Fruit fly (Drosophila melanogaster) whole organism, embryonic: ENCODE measurements around the gene TBC1D16.

Experiments
- Aef1 ChIP-seq: fragments of 200-800 bp; sonication (Bioruptor generic); IDR thresholded peaks from 3 replicates; pipeline ENCODE4 v1.3.6; 2022; ENCODE audit warnings: missing biosample characterization, missing genetic modification characterization
- B-H1 ChIP-seq: fragments of 200-800 bp; sonication (Bioruptor generic); IDR thresholded peaks from 3 replicates; pipeline ENCODE4 v1.3.6; 2022; ENCODE audit warnings: missing biosample characterization, missing genetic modification characterization
- Blimp-1 ChIP-seq: fragments of 200-800 bp; sonication (Bioruptor generic); optimal IDR thresholded peaks from 3 replicates; lab custom pipeline; 2018; ENCODE audit warnings: missing biosample characterization, missing genetic modification characterization, mild to moderate bottlenecking, moderate library complexity, missing genetic modification reagents
- CG10147 ChIP-seq: fragments of 200-800 bp; sonication (Bioruptor generic); optimal IDR thresholded peaks from 2 replicates; lab custom pipeline; 2019; ENCODE audit warnings: missing biosample characterization, mild to moderate bottlenecking, missing genetic modification characterization, moderate library complexity
- CG10654 ChIP-seq: fragments of 200-800 bp; sonication (Bioruptor generic); optimal IDR thresholded peaks from 2 replicates; lab custom pipeline; 2016; ENCODE audit warnings: missing biosample characterization, missing genetic modification characterization
- CG11085 ChIP-seq: fragments of 200-800 bp; sonication (Bioruptor generic); IDR thresholded peaks from 2 replicates; pipeline ENCODE4 v1.3.6; 2022; ENCODE audit warnings: missing biosample characterization, missing genetic modification characterization
- CG11560 ChIP-seq: fragments of 200-800 bp; sonication (Bioruptor generic); IDR thresholded peaks from 3 replicates; pipeline ENCODE4 v1.3.6; 2022; ENCODE audit warnings: missing biosample characterization, missing genetic modification characterization
- CG12744 ChIP-seq: fragments of 200-800 bp; sonication (Bioruptor generic); optimal IDR thresholded peaks from 2 replicates; lab custom pipeline; 2016; ENCODE audit warnings: missing biosample characterization, missing genetic modification characterization
- CG13287 ChIP-seq: fragments of 200-800 bp; sonication (Bioruptor generic); IDR thresholded peaks from 2 replicates; pipeline ENCODE4 v1.3.6; 2022; ENCODE audit warnings: missing biosample characterization, missing genetic modification characterization; ENCODE audit not compliant: partially characterized antibody
- CG14667 ChIP-seq: fragments of 200-800 bp; sonication (Bioruptor generic); IDR thresholded peaks from 2 replicates; pipeline ENCODE4 v1.3.6; 2022; ENCODE audit warnings: missing biosample characterization, missing genetic modification characterization
- CG15601 ChIP-seq: fragments of 200-800 bp; sonication (Bioruptor generic); optimal IDR thresholded peaks from 3 replicates; lab custom pipeline; 2019; ENCODE audit warnings: missing biosample characterization, mild to moderate bottlenecking, missing genetic modification characterization, moderate library complexity
- CG1602 ChIP-seq: fragments of 200-800 bp; sonication (Bioruptor generic); optimal IDR thresholded peaks from 3 replicates; lab custom pipeline; 2016; ENCODE audit warnings: missing biosample characterization, missing genetic modification characterization
- CG17361 ChIP-seq: fragments of 200-800 bp; sonication (Bioruptor generic); IDR thresholded peaks from 3 replicates; pipeline ENCODE4 v1.3.6; 2022; ENCODE audit warnings: missing biosample characterization, missing genetic modification characterization
- CG17802 ChIP-seq: fragments of 200-800 bp; sonication (Bioruptor generic); optimal IDR thresholded peaks from 2 replicates; lab custom pipeline; 2018; ENCODE audit warnings: missing biosample characterization, mild to moderate bottlenecking, missing genetic modification characterization, moderate library complexity
- CG18764 ChIP-seq: fragments of 200-800 bp; sonication (Bioruptor generic); optimal IDR thresholded peaks from 3 replicates; lab custom pipeline; 2016; ENCODE audit warnings: missing biosample characterization, missing genetic modification characterization
- CG33557 ChIP-seq: fragments of 200-800 bp; sonication (Bioruptor generic); optimal IDR thresholded peaks from 2 replicates; lab custom pipeline; 2019; ENCODE audit warnings: missing biosample characterization, mild to moderate bottlenecking, missing genetic modification characterization, moderate library complexity
- CG3838 ChIP-seq: fragments of 200-800 bp; sonication (Bioruptor generic); optimal IDR thresholded peaks from 3 replicates; lab custom pipeline; 2016; ENCODE audit warnings: missing biosample characterization, missing genetic modification characterization
- CG7786 ChIP-seq: fragments of 200-800 bp; sonication (Bioruptor generic); optimal IDR thresholded peaks from 2 replicates; lab custom pipeline; 2016; ENCODE audit warnings: missing biosample characterization, missing genetic modification characterization
- CG7987 ChIP-seq: fragments of 200-800 bp; sonication (Bioruptor generic); optimal IDR thresholded peaks from 2 replicates; lab custom pipeline; 2018; ENCODE audit warnings: missing biosample characterization, mild to moderate bottlenecking, missing genetic modification characterization, moderate library complexity
- CG9609 ChIP-seq: fragments of 200-800 bp; sonication (Bioruptor generic); optimal IDR thresholded peaks from 3 replicates; lab custom pipeline; 2016; ENCODE audit warnings: missing biosample characterization, missing genetic modification characterization
- Dip2 ChIP-seq: fragments of 200-800 bp; sonication (Bioruptor generic); IDR thresholded peaks from 2 replicates; pipeline ENCODE4 v1.3.6; 2022; ENCODE audit warnings: missing biosample characterization, missing genetic modification characterization
- Doc2 ChIP-seq: fragments of 200-800 bp; sonication (Bioruptor generic); IDR thresholded peaks from 2 replicates; pipeline ENCODE4 v1.3.6; 2022; ENCODE audit warnings: missing biosample characterization, missing genetic modification characterization
- Hr78 ChIP-seq, 2 experiments: fragments of 200-800 bp in 1 of 2; fragments of >200 bp in 1 of 2; sonication (Bioruptor generic) in 1 of 2; optimal IDR thresholded peaks; 2 replicates each; lab custom pipeline; 2017 to 2019; ENCODE audit warnings: missing biosample characterization in 2 of 2, missing genetic modification characterization in 2 of 2, mild to moderate bottlenecking in 1 of 2, moderate library complexity in 1 of 2
- MBD-R2 ChIP-seq: fragments of 200-800 bp; sonication (Bioruptor generic); IDR thresholded peaks from 2 replicates; pipeline ENCODE4 v1.3.6; 2022; ENCODE audit warnings: missing biosample characterization, missing genetic modification characterization
- Rfx ChIP-seq: fragments of 200-800 bp; sonication (Bioruptor generic); IDR thresholded peaks from 2 replicates; pipeline ENCODE4 v1.3.6; 2022; ENCODE audit warnings: missing biosample characterization, missing genetic modification characterization
- Scr ChIP-seq: fragments of 200-800 bp; sonication (Bioruptor generic); IDR thresholded peaks from 2 replicates; pipeline ENCODE4 v1.3.6; 2022; ENCODE audit warnings: missing biosample characterization, missing genetic modification characterization; ENCODE audit not compliant: partially characterized antibody
- Sin3A ChIP-seq: fragments of >200 bp; optimal IDR thresholded peaks from 2 replicates; lab custom pipeline; 2018
- Trl ChIP-seq, 3 experiments: fragments of >200 bp in 2 of 3; fragments of 200-800 bp in 1 of 3; sonication (Bioruptor generic) in 1 of 3; optimal IDR thresholded peaks; 2 replicates in 1 of 3; 3 replicates in 2 of 3; lab custom pipeline; 2016 to 2017; ENCODE audit warnings: missing biosample characterization in 1 of 3, missing genetic modification characterization in 1 of 3
- YL-1 ChIP-seq: fragments of 200-800 bp; sonication (Bioruptor generic); optimal IDR thresholded peaks from 3 replicates; lab custom pipeline; 2017; ENCODE audit warnings: missing biosample characterization, mild to moderate bottlenecking, missing genetic modification characterization
- abd-A ChIP-seq: fragments of 200-800 bp; sonication (Bioruptor generic); optimal IDR thresholded peaks from 3 replicates; lab custom pipeline; 2019; ENCODE audit warnings: missing biosample characterization, mild to moderate bottlenecking, missing genetic modification characterization, moderate library complexity
- aop ChIP-seq: fragments of 200-800 bp; sonication (Bioruptor generic); IDR thresholded peaks from 2 replicates; pipeline ENCODE4 v1.3.6; 2022; ENCODE audit warnings: missing biosample characterization, missing genetic modification characterization
- bcd ChIP-seq: fragments of 200-800 bp; sonication (Bioruptor generic); optimal IDR thresholded peaks from 2 replicates; lab custom pipeline; 2017; ENCODE audit warnings: missing biosample characterization, mild to moderate bottlenecking, missing genetic modification characterization
- cas ChIP-seq: fragments of 200-800 bp; sonication (Bioruptor generic); IDR thresholded peaks from 2 replicates; pipeline ENCODE4 v1.3.6; 2022; ENCODE audit warnings: missing biosample characterization, missing genetic modification characterization
- fd3F ChIP-seq: fragments of 200-800 bp; sonication (Bioruptor generic); optimal IDR thresholded peaks from 2 replicates; lab custom pipeline; 2018; ENCODE audit warnings: missing biosample characterization, mild to moderate bottlenecking, missing genetic modification characterization, moderate library complexity
- gro ChIP-seq: fragments of 200-800 bp; sonication (Bioruptor generic); optimal IDR thresholded peaks from 2 replicates; lab custom pipeline; 2016; ENCODE audit warnings: missing biosample characterization, missing genetic modification characterization
- gsb-n ChIP-seq: fragments of 200-800 bp; sonication (Bioruptor generic); optimal IDR thresholded peaks from 3 replicates; lab custom pipeline; 2018; ENCODE audit warnings: missing biosample characterization, mild to moderate bottlenecking, missing genetic modification characterization
- gt ChIP-seq: fragments of 200-800 bp; sonication (Bioruptor generic); IDR thresholded peaks from 2 replicates; pipeline ENCODE4 v1.3.6; 2022; ENCODE audit warnings: missing biosample characterization, missing genetic modification characterization
- ham ChIP-seq: fragments of 200-800 bp; sonication (Bioruptor generic); IDR thresholded peaks from 2 replicates; pipeline ENCODE4 v1.3.6; 2022; ENCODE audit warnings: missing biosample characterization, missing genetic modification characterization
- ken ChIP-seq: fragments of 200-800 bp; sonication (Bioruptor generic); IDR thresholded peaks from 3 replicates; pipeline ENCODE4 v1.3.6; 2022; ENCODE audit warnings: missing biosample characterization, missing genetic modification characterization
- nom ChIP-seq: fragments of 200-800 bp; sonication (Bioruptor generic); optimal IDR thresholded peaks from 2 replicates; lab custom pipeline; 2017; ENCODE audit warnings: missing biosample characterization, missing genetic modification characterization, mild to moderate bottlenecking, moderate library complexity, missing genetic modification reagents
- phol ChIP-seq: fragments of 200-800 bp; sonication (Bioruptor generic); optimal IDR thresholded peaks from 3 replicates; lab custom pipeline; 2018; ENCODE audit warnings: missing biosample characterization, mild to moderate bottlenecking, missing genetic modification characterization, moderate library complexity
- sens ChIP-seq: fragments of 200-800 bp; sonication (Bioruptor generic); peaks from one replicate; lab custom pipeline; 2016; ENCODE audit warnings: missing biosample characterization, missing genetic modification characterization
- sr ChIP-seq: fragments of 200-800 bp; sonication (Bioruptor generic); IDR thresholded peaks from 3 replicates; pipeline ENCODE4 v1.3.6; 2022; ENCODE audit warnings: missing biosample characterization, missing genetic modification characterization
- tin ChIP-seq: fragments of 200-800 bp; sonication (Bioruptor generic); optimal IDR thresholded peaks from 3 replicates; lab custom pipeline; 2016; ENCODE audit warnings: missing biosample characterization, missing genetic modification characterization
- toy ChIP-seq: fragments of 200-800 bp; sonication (Bioruptor generic); IDR thresholded peaks from 2 replicates; pipeline ENCODE4 v1.3.6; 2022; ENCODE audit warnings: missing biosample characterization, missing genetic modification characterization
- ttk ChIP-seq: fragments of 200-800 bp; sonication (Bioruptor generic); IDR thresholded peaks from 2 replicates; pipeline ENCODE4 v2.1.2; 2022; ENCODE audit warnings: missing biosample characterization, missing genetic modification characterization
- wdn ChIP-seq: fragments of 200-800 bp; sonication (Bioruptor generic); IDR thresholded peaks from 2 replicates; pipeline ENCODE4 v1.3.6; 2022; ENCODE audit warnings: missing biosample characterization, missing genetic modification characterization
- wor ChIP-seq: fragments of 200-800 bp; sonication (Bioruptor generic); IDR thresholded peaks from 2 replicates; pipeline ENCODE4 v1.3.6; 2022; ENCODE audit warnings: missing biosample characterization, missing genetic modification characterization
- zfh1 ChIP-seq: fragments of 200-800 bp; sonication (Bioruptor generic); IDR thresholded peaks from 3 replicates; pipeline ENCODE4 v1.3.6; 2022; ENCODE audit warnings: missing biosample characterization, missing genetic modification characterization

The TBC1D16 gene

DNA sequence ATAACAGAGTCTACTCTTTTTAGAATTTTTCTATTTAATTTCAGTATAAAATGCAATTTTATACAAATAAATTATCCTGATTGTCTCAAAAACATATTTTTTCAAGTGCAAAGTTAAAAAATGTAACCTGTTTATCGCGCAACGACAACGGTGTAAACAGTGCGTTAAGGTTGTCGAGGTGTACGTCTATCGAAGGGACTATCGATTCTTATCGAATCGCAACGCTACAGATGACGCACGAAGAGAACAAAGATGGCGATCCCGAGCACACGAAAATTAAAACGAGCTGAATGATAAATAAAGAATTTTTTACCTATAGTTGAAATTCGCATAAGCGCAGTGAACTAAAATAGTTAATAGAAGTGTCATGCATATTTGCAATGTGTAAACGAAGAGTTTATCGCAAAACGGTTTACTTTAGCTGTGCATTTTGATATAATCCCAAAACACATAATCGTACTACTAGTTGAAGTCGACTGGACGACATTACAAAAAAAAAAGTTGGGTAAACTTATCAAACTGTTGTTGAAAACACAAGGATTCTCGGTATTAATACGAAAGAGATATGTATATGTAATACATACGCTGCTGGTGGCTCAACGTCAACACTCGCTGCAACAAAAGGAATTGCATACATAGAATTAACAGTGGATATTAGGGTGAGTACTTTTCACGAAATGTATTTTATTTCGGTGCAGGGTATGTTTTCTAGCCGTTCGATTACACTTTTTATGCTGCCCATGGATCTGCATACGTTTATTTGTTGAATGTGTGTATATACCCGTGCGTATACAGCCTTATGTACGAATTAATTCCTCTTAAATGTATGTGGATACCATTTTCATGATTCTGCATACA lies 47.4 kb downstream of the TBC1D16 start, which contains the start of gene da (continued):
- no peak for TF ChIP-seq aop (GFP tag; lab: Robert Waterston, UW)
- TF ChIP-seq CG15601: peak; percentile 48
- TF ChIP-seq CG10147: no peak
- peak; percentile 58 for TF ChIP-seq bcd (GFP tag; lab: Kevin White, UChicago)
- no peak for TF ChIP-seq abd-A
- TF ChIP-seq ham (GFP tag; lab: Robert Waterston, UW): no peak
- no peak for TF ChIP-seq Blimp-1 (GFP tag; lab: Kevin White, UChicago)
- TF ChIP-seq CG1602 (GFP tag; lab: Kevin White, UChicago): peak; percentile 36
- no peak for TF ChIP-seq cas (GFP tag; lab: Robert Waterston, UW)
- peak; percentile 64 for TF ChIP-seq CG10654
- TF ChIP-seq CG33557: peak; percentile 18
- TF ChIP-seq tin (GFP tag; lab: Kevin White, UChicago): peak; percentile 62
- TF ChIP-seq Trl (optimal IDR thresholded peaks at IDR 0.05; lab: Kevin White, UChicago): no peak
- peak; percentile 47 for TF ChIP-seq Trl (GFP tag; optimal IDR thresholded peaks at IDR 0.05; lab: Kevin White, UChicago)
- TF ChIP-seq MBD-R2 (GFP tag; lab: Robert Waterston, UW): peak; percentile 61
- TF ChIP-seq Scr (GFP tag; lab: Robert Waterston, UW): peak; percentile 59
- peak; percentile 40; the same call in 1 of the 3 replicates for TF ChIP-seq zfh1 (GFP tag; lab: Robert Waterston, UW)
- TF ChIP-seq CG12744 (GFP tag; lab: Kevin White, UChicago): peak; percentile 3
- TF ChIP-seq CG18764 (GFP tag; lab: Kevin White, UChicago): peak; percentile 33
- TF ChIP-seq wor (GFP tag; lab: Robert Waterston, UW): no peak
- peak; percentile 94 for TF ChIP-seq sens
- no peak for TF ChIP-seq CG14667 (GFP tag; lab: Robert Waterston, UW)
- TF ChIP-seq gt (GFP tag; lab: Robert Waterston, UW): no peak
- TF ChIP-seq gsb-n (tag; lab: Kevin White, UChicago): peak; percentile 31
- TF ChIP-seq wdn (GFP tag; lab: Robert Waterston, UW): peak; percentile 29; the same call in 1 of the 2 replicates
- peak; percentile 95 for TF ChIP-seq CG17802 (tag; lab: Kevin White, UChicago)
- peak; percentile 100 for TF ChIP-seq phol (tag; lab: Kevin White, UChicago)
- peak; percentile 75 for TF ChIP-seq Rfx
- TF ChIP-seq ken (GFP tag; lab: Robert Waterston, UW): peak; percentile 49; the same call in 1 of the 3 replicates
- peak; percentile 15 for TF ChIP-seq nom (GFP tag; lab: Kevin White, UChicago)
- no peak for TF ChIP-seq sr
- no peak for TF ChIP-seq CG11560 (tag; lab: Robert Waterston, UW)
- peak; percentile 55 for TF ChIP-seq CG7786 (GFP tag; lab: Kevin White, UChicago)
- no peak for TF ChIP-seq Sin3A (lab: Kevin White, UChicago)
- peak; percentile 56 for TF ChIP-seq CG9609 (GFP tag; lab: Kevin White, UChicago)
- peak; percentile 61 for TF ChIP-seq gro (GFP tag; lab: Kevin White, UChicago)
- TF ChIP-seq B-H1 (GFP tag; lab: Robert Waterston, UW): peak; percentile 15; the same call in 1 of the 3 replicates
- TF ChIP-seq Aef1 (GFP tag; lab: Robert Waterston, UW): peak; percentile 52; the same call in 2 of the 3 replicates
- peak; percentile 64 for TF ChIP-seq CG13287 (GFP tag; lab: Robert Waterston, UW)
- TF ChIP-seq ttk: 0 out of 2 replicates have a peak, but pooled peaks have one; percentile 19
- peak in 1 of 2 experiments; percentile 8 for TF ChIP-seq Hr78 (GFP tag; optimal IDR thresholded peaks at IDR 0.05; lab: Kevin White, UChicago)
- TF ChIP-seq Doc2: no peak
- no peak for TF ChIP-seq Dip2
- TF ChIP-seq CG17361 (GFP tag; lab: Robert Waterston, UW): peak; percentile 58; the same call in 1 of the 3 replicates
- no peak for TF ChIP-seq toy (GFP tag; lab: Robert Waterston, UW)
- TF ChIP-seq YL-1 (GFP tag; lab: Kevin White, UChicago): peak; percentile 89
- peak; percentile 35 for TF ChIP-seq fd3F (GFP tag; lab: Kevin White, UChicago)
- no peak for TF ChIP-seq CG3838 (GFP tag; lab: Kevin White, UChicago)
- peak; percentile 45 for TF ChIP-seq CG7987 (GFP tag; lab: Kevin White, UChicago)
- no peak for TF ChIP-seq CG11085 (GFP tag; lab: Robert Waterston, UW)
